Worm (Caenorhabditis elegans) whole organism, L2 larva: ENCODE data around the gene gar-2.
A peak's percentile ranks its signal among the peaks of the same experiment; 100 is the strongest.

ENCODE experiments used
- C34F6.9 ChIP-seq: fragments of 150-350 bp; optimal IDR thresholded peaks from 2 replicates; lab custom pipeline; 2014; ENCODE audit warnings: missing biosample characterization, missing genetic modification characterization
- F13H6.1 ChIP-seq: sonication (generic microtip); optimal IDR thresholded peaks from 2 replicates; lab custom pipeline; 2016; ENCODE audit warnings: missing genetic modification characterization, missing compliant biosample characterization
- Y55F3AM.14 ChIP-seq: fragments of 200-800 bp; sonication (Bioruptor generic); optimal IDR thresholded peaks from 2 replicates; lab custom pipeline; 2018; ENCODE audit warnings: mild to moderate bottlenecking, missing genetic modification characterization, missing compliant biosample characterization
- alr-1 ChIP-seq: fragments of 150-350 bp; optimal IDR thresholded peaks from 2 replicates; lab custom pipeline; 2014; ENCODE audit warnings: missing biosample characterization, missing genetic modification characterization
- aly-2 ChIP-seq: fragments of 150-350 bp; optimal IDR thresholded peaks from 2 replicates; lab custom pipeline; 2014; ENCODE audit warnings: missing biosample characterization, missing genetic modification characterization
- ceh-82 ChIP-seq: fragments of 150-350 bp; optimal IDR thresholded peaks from 2 replicates; lab custom pipeline; 2014; ENCODE audit warnings: missing biosample characterization, missing genetic modification characterization
- egl-27 ChIP-seq: sonication (generic microtip); optimal IDR thresholded peaks from 3 replicates; lab custom pipeline; 2017; ENCODE audit warnings: missing biosample characterization, missing genetic modification reagents, missing genetic modification characterization
- elt-1 ChIP-seq: fragments of 150-350 bp; optimal IDR thresholded peaks from 2 replicates; lab custom pipeline; 2014; ENCODE audit warnings: missing biosample characterization, missing genetic modification characterization
- fos-1 ChIP-seq: fragments of 150-350 bp; optimal IDR thresholded peaks from 2 replicates; lab custom pipeline; 2014; ENCODE audit warnings: missing biosample characterization, missing genetic modification characterization
- gmeb-1 ChIP-seq: fragments of 150-350 bp; optimal IDR thresholded peaks from 2 replicates; lab custom pipeline; 2014; ENCODE audit warnings: missing biosample characterization, missing genetic modification characterization
- lin-11 ChIP-seq: fragments of 150-350 bp; sonication (generic microtip); optimal IDR thresholded peaks from 2 replicates; lab custom pipeline; 2014; ENCODE audit warnings: missing biosample characterization, missing genetic modification characterization, inconsistent platforms, mixed read lengths
- lin-13 ChIP-seq: fragments of 150-350 bp; optimal IDR thresholded peaks from 2 replicates; lab custom pipeline; 2014; ENCODE audit warnings: missing biosample characterization, missing genetic modification reagents, missing genetic modification characterization
- lin-39 ChIP-seq: fragments of 150-350 bp; optimal IDR thresholded peaks from 2 replicates; lab custom pipeline; 2014; ENCODE audit warnings: missing biosample characterization, missing genetic modification reagents, missing genetic modification characterization
- mab-5 ChIP-seq: fragments of 150-350 bp; optimal IDR thresholded peaks from 2 replicates; lab custom pipeline; 2014; ENCODE audit warnings: missing biosample characterization, missing genetic modification characterization
- mbf-1 ChIP-seq: sonication (generic microtip); optimal IDR thresholded peaks from 2 replicates; lab custom pipeline; 2017; ENCODE audit warnings: missing biosample characterization, missing genetic modification characterization
- mdl-1 ChIP-seq, 2 experiments: fragments of 150-350 bp in 1 of 2; sonication (generic microtip) in 1 of 2; optimal IDR thresholded peaks; 2 replicates each; lab custom pipeline; 2017; ENCODE audit warnings: missing biosample characterization in 2 of 2, missing genetic modification characterization in 2 of 2
- nhr-10 ChIP-seq: sonication (generic microtip); optimal IDR thresholded peaks from 2 replicates; lab custom pipeline; 2017; ENCODE audit warnings: missing biosample characterization, missing genetic modification characterization
- nhr-12 ChIP-seq: fragments of 150-350 bp; optimal IDR thresholded peaks from 2 replicates; lab custom pipeline; 2014; ENCODE audit warnings: missing biosample characterization, missing genetic modification characterization
- nhr-129 ChIP-seq: fragments of 150-350 bp; optimal IDR thresholded peaks from 2 replicates; lab custom pipeline; 2014; ENCODE audit warnings: missing biosample characterization, missing genetic modification characterization
- nhr-21 ChIP-seq: fragments of 150-350 bp; optimal IDR thresholded peaks from 2 replicates; lab custom pipeline; 2014; ENCODE audit warnings: missing biosample characterization, missing genetic modification characterization
- nhr-23 ChIP-seq: fragments of 150-350 bp; optimal IDR thresholded peaks from 2 replicates; lab custom pipeline; 2014; ENCODE audit warnings: missing biosample characterization, missing genetic modification reagents, missing genetic modification characterization
- nhr-6 ChIP-seq: fragments of 150-350 bp; optimal IDR thresholded peaks from 2 replicates; lab custom pipeline; 2014; ENCODE audit warnings: missing biosample characterization, missing genetic modification characterization
- peb-1 ChIP-seq: fragments of 150-350 bp; optimal IDR thresholded peaks from 2 replicates; lab custom pipeline; 2014; ENCODE audit warnings: missing biosample characterization, missing genetic modification characterization
- skn-1 ChIP-seq: sonication (generic microtip); optimal IDR thresholded peaks from 2 replicates; lab custom pipeline; 2017; ENCODE audit warnings: missing biosample characterization, missing genetic modification characterization
- sma-3 ChIP-seq: sonication (generic microtip); optimal IDR thresholded peaks from 2 replicates; lab custom pipeline; 2016; ENCODE audit warnings: missing genetic modification reagents, missing genetic modification characterization, missing compliant biosample characterization
- sma-9 ChIP-seq, 2 experiments: fragments of 150-350 bp in 1 of 2; sonication (generic microtip) in 1 of 2; optimal IDR thresholded peaks; 2 replicates each; lab custom pipeline; 2014 to 2016; ENCODE audit warnings: missing genetic modification characterization in 2 of 2, mild to moderate bottlenecking in 1 of 2, missing biosample characterization in 1 of 2, missing compliant biosample characterization in 1 of 2, missing genetic modification reagents in 1 of 2, moderate library complexity in 1 of 2
- snpc-4 ChIP-seq: fragments of 150-350 bp; optimal IDR thresholded peaks from 2 replicates; lab custom pipeline; 2014; ENCODE audit warnings: missing biosample characterization, missing genetic modification characterization
- unc-39 ChIP-seq: fragments of 150-350 bp; optimal IDR thresholded peaks from 2 replicates; lab custom pipeline; 2014; ENCODE audit warnings: missing biosample characterization, missing genetic modification characterization
- unc-55 ChIP-seq: fragments of 150-350 bp; sonication (generic microtip); optimal IDR thresholded peaks from 3 replicates; lab custom pipeline; 2014; ENCODE audit warnings: missing biosample characterization, missing genetic modification reagents, missing genetic modification characterization
- unc-62 ChIP-seq: fragments of 150-350 bp; optimal IDR thresholded peaks from 2 replicates; lab custom pipeline; 2014; ENCODE audit warnings: missing biosample characterization, missing genetic modification reagents, missing genetic modification characterization
- zag-1 ChIP-seq: fragments of 150-350 bp; optimal IDR thresholded peaks from 2 replicates; lab custom pipeline; 2014; ENCODE audit warnings: missing biosample characterization, missing genetic modification characterization
- ztf-11 ChIP-seq: sonication (generic microtip); optimal IDR thresholded peaks from 2 replicates; lab custom pipeline; 2017; ENCODE audit warnings: missing biosample characterization, missing genetic modification characterization
- ztf-4 ChIP-seq: fragments of 150-350 bp; optimal IDR thresholded peaks from 2 replicates; lab custom pipeline; 2014; ENCODE audit warnings: missing biosample characterization, missing genetic modification characterization

Gene gar-2

ce11 chrIII:6352459-6352858, 43.3 kb downstream of the gar-2 start (continued):
- no peak for TF ChIP-seq lin-11
- TF ChIP-seq nhr-23 (tag; lab: Kevin White, UChicago): no peak
- no peak for TF ChIP-seq gmeb-1 (tag; lab: Kevin White, UChicago)
- peak; percentile 65 for TF ChIP-seq zag-1 (tag; lab: Kevin White, UChicago)
- TF ChIP-seq nhr-6: peak; percentile 18
- no peak for TF ChIP-seq aly-2 (tag; lab: Kevin White, UChicago)
- TF ChIP-seq nhr-12 (tag; lab: Kevin White, UChicago): no peak
- TF ChIP-seq fos-1 (tag; lab: Kevin White, UChicago): no peak
- TF ChIP-seq lin-13 (GFP tag; lab: Kevin White, UChicago): no peak
- TF ChIP-seq alr-1: no peak
- TF ChIP-seq nhr-10: no peak
- TF ChIP-seq snpc-4 (tag; lab: Kevin White, UChicago): no peak
- TF ChIP-seq ztf-4 (tag; lab: Kevin White, UChicago): no peak
- TF ChIP-seq unc-62 (GFP tag; lab: Kevin White, UChicago): no peak
- TF ChIP-seq mdl-1 (tag; optimal IDR thresholded peaks at IDR 0.05; lab: Kevin White, UChicago): no peak
- TF ChIP-seq F13H6.1 (tag; lab: Kevin White, UChicago): peak; percentile 47
- no peak for TF ChIP-seq peb-1 (tag; lab: Kevin White, UChicago)
- TF ChIP-seq nhr-129 (tag; lab: Kevin White, UChicago): peak; percentile 30
- TF ChIP-seq lin-39 (tag; lab: Kevin White, UChicago): no peak
- no peak for TF ChIP-seq mab-5

ce11 chrIII:6353084-6353483, 43.9 kb downstream of the gar-2 start, which contains the start of gene akap-1:
Gene akap-1 (plus strand): TSS chrIII:6353384.
- TF ChIP-seq nhr-129 (tag; lab: Kevin White, UChicago) (no peak), skn-1 (tag; lab: Kevin White, UChicago) (no peak), lin-13 (GFP tag; lab: Kevin White, UChicago) (no peak), fos-1 (tag; lab: Kevin White, UChicago) (no peak), egl-27 (tag; lab: Kevin White, UChicago) (no peak), gmeb-1 (tag; lab: Kevin White, UChicago) (no peak), Y55F3AM.14 (GFP tag; lab: Kevin White, UChicago) (no peak), mab-5 (no peak), sma-3 (GFP tag; lab: Kevin White, UChicago) (no peak), nhr-23 (tag; lab: Kevin White, UChicago) (no peak), snpc-4 (tag; lab: Kevin White, UChicago) (no peak), mbf-1 (tag; lab: Kevin White, UChicago) (no peak), lin-39 (tag; lab: Kevin White, UChicago) (no peak), peb-1 (tag; lab: Kevin White, UChicago) (no peak), sma-9 (GFP tag; optimal IDR thresholded peaks at IDR 0.05; lab: Kevin White, UChicago) (no peak), sma-9 (tag; optimal IDR thresholded peaks at IDR 0.05; lab: Kevin White, UChicago) (no peak), aly-2 (tag; lab: Kevin White, UChicago) (no peak), ztf-11 (tag; lab: Kevin White, UChicago) (no peak), mdl-1 (tag; optimal IDR thresholded peaks at IDR 0.05; lab: Kevin White, UChicago) (no peak)

ce11 chrIII:6355359-6355758, 46.2 kb downstream of the gar-2 start:
- no peak for TF ChIP-seq egl-27 (tag; lab: Kevin White, UChicago)
- TF ChIP-seq unc-55: peak; percentile 65
- peak; percentile 8 for TF ChIP-seq nhr-129 (tag; lab: Kevin White, UChicago)
- TF ChIP-seq lin-13 (GFP tag; lab: Kevin White, UChicago): no peak
- TF ChIP-seq, all 48 proteins: peak for 2

- TF ChIP-seq peb-1 (tag; lab: Kevin White, UChicago) (no peak), mab-5 (no peak), Y55F3AM.14 (GFP tag; lab: Kevin White, UChicago) (no peak), nhr-12 (tag; lab: Kevin White, UChicago) (no peak), nhr-129 (tag; lab: Kevin White, UChicago) (peak; percentile 19), sma-3 (GFP tag; lab: Kevin White, UChicago) (no peak), mbf-1 (tag; lab: Kevin White, UChicago) (no peak)
Observed at ce11 chrIII:6356007-6356406, 46.8 kb downstream of the gar-2 start.

- TF ChIP-seq nhr-21 (no peak), unc-62 (GFP tag; lab: Kevin White, UChicago) (no peak), ztf-11 (tag; lab: Kevin White, UChicago) (no peak), nhr-10 (no peak), nhr-12 (tag; lab: Kevin White, UChicago) (no peak), mbf-1 (tag; lab: Kevin White, UChicago) (no peak), elt-1 (tag; lab: Kevin White, UChicago) (no peak), skn-1 (tag; lab: Kevin White, UChicago) (no peak), ceh-82 (tag; lab: Kevin White, UChicago) (no peak), peb-1 (tag; lab: Kevin White, UChicago) (no peak), C34F6.9 (tag; lab: Kevin White, UChicago) (no peak), snpc-4 (tag; lab: Kevin White, UChicago) (no peak), unc-39 (tag; lab: Kevin White, UChicago) (no peak), sma-9 (GFP tag; optimal IDR thresholded peaks at IDR 0.05; lab: Kevin White, UChicago) (no peak), sma-9 (tag; optimal IDR thresholded peaks at IDR 0.05; lab: Kevin White, UChicago) (no peak), nhr-23 (tag; lab: Kevin White, UChicago) (no peak), Y55F3AM.14 (GFP tag; lab: Kevin White, UChicago) (no peak), fos-1 (tag; lab: Kevin White, UChicago) (no peak)
Observed at ce11 chrIII:6356764-6357163, 47.6 kb downstream of the gar-2 start.
